Worm (Caenorhabditis elegans) whole organism, L3 larva: ENCODE measurements around the gene F13D11.3.

ENCODE experiments used
- aly-2 ChIP-seq: fragments of 150-350 bp; optimal IDR thresholded peaks from 2 replicates; lab custom pipeline; 2014; ENCODE audit warnings: missing biosample characterization, missing genetic modification characterization
- ama-1 ChIP-seq: fragments of 150-350 bp; optimal IDR thresholded peaks from 2 replicates; lab custom pipeline; 2018
- egl-27 ChIP-seq: sonication (generic microtip); optimal IDR thresholded peaks from 4 replicates; lab custom pipeline; 2017; ENCODE audit warnings: missing biosample characterization, missing genetic modification reagents, missing genetic modification characterization
- fos-1 ChIP-seq: fragments of 150-350 bp; optimal IDR thresholded peaks from 2 replicates; lab custom pipeline; 2014; ENCODE audit warnings: missing biosample characterization, missing genetic modification characterization
- nhr-12 ChIP-seq: fragments of 150-350 bp; optimal IDR thresholded peaks from 2 replicates; lab custom pipeline; 2014; ENCODE audit warnings: missing biosample characterization, missing genetic modification characterization
- nhr-237 ChIP-seq: fragments of 150-350 bp; optimal IDR thresholded peaks from 2 replicates; lab custom pipeline; 2014; ENCODE audit warnings: missing biosample characterization, missing genetic modification characterization
- nhr-28 ChIP-seq: fragments of 150-350 bp; optimal IDR thresholded peaks from 2 replicates; lab custom pipeline; 2014; ENCODE audit warnings: missing biosample characterization, missing genetic modification characterization
- pha-4 ChIP-seq: fragments of 150-350 bp; optimal IDR thresholded peaks from 2 replicates; lab custom pipeline; 2014; ENCODE audit warnings: missing biosample characterization, missing genetic modification reagents, missing genetic modification characterization
- tbx-2 ChIP-seq: sonication (generic microtip); optimal IDR thresholded peaks from 2 replicates; lab custom pipeline; 2016; ENCODE audit warnings: mild to moderate bottlenecking, missing genetic modification characterization, missing compliant biosample characterization
- unc-39 ChIP-seq: sonication (generic microtip); optimal IDR thresholded peaks from 4 replicates; lab custom pipeline; 2017; ENCODE audit warnings: missing biosample characterization, missing genetic modification characterization
- ztf-11 ChIP-seq: fragments of 150-350 bp; optimal IDR thresholded peaks from 2 replicates; lab custom pipeline; 2014; ENCODE audit warnings: missing biosample characterization, missing genetic modification characterization
- ztf-4 ChIP-seq: fragments of 150-350 bp; optimal IDR thresholded peaks from 2 replicates; lab custom pipeline; 2014; ENCODE audit warnings: missing biosample characterization, missing genetic modification characterization

DNA sequence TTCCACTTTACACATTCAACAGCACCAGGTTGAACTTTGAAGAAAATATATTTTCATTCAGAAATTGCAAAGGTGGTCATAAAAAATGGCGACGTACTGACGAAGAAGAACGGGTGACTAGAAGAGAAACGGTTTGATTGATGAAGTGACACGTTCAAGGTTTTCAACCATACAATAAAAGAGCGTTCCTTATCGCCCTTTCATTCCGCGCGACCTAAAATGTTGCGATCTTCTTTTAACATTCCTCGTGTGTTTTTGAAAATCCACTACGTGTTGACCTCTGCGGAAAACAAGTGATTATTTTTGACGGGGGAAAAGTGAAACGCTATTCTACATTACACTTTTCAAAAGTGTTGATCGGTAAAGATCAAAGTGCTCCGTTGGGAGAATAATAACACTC, 22.4 kb upstream of the F13D11.3 start:
- TF ChIP-seq egl-27 (tag; lab: Kevin White, UChicago) (no peak), nhr-28 (no peak), ama-1 (lab: Kevin White, UChicago) (no peak), ztf-11 (tag; lab: Kevin White, UChicago) (no peak), unc-39 (no peak), tbx-2 (no peak), ztf-4 (tag; lab: Kevin White, UChicago) (no peak), fos-1 (no peak), nhr-237 (tag; lab: Kevin White, UChicago) (no peak), nhr-12 (no peak), aly-2 (tag; lab: Kevin White, UChicago) (no peak), pha-4 (tag; lab: Kevin White, UChicago) (no peak)
